Worm (Caenorhabditis elegans) whole organism, L3 larva: ENCODE measurements around the gene ril-1.

Experiments used
- ZK546.5 ChIP-seq: sonication (generic microtip); optimal IDR thresholded peaks from 2 replicates; lab custom pipeline; 2017; ENCODE audit warnings: missing biosample characterization, missing genetic modification characterization
- ama-1 ChIP-seq: fragments of 150-350 bp; optimal IDR thresholded peaks from 2 replicates; lab custom pipeline; 2018
- ceh-28 ChIP-seq: fragments of 150-350 bp; optimal IDR thresholded peaks from 2 replicates; lab custom pipeline; 2014; ENCODE audit warnings: missing biosample characterization, missing genetic modification reagents, missing genetic modification characterization
- elt-2 ChIP-seq: sonication (generic microtip); optimal IDR thresholded peaks from 2 replicates; lab custom pipeline; 2016; ENCODE audit warnings: missing genetic modification reagents, mild to moderate bottlenecking, missing genetic modification characterization, missing compliant biosample characterization
- fkh-10 ChIP-seq: sonication (generic microtip); optimal IDR thresholded peaks from 2 replicates; lab custom pipeline; 2017; ENCODE audit warnings: missing biosample characterization, missing genetic modification reagents, missing genetic modification characterization
- lin-39 ChIP-seq: fragments of 150-350 bp; optimal IDR thresholded peaks from 2 replicates; lab custom pipeline; 2018; ENCODE audit warnings: missing biosample characterization, missing genetic modification reagents, missing genetic modification characterization
- mml-1 ChIP-seq: fragments of 150-350 bp; sonication (generic microtip); optimal IDR thresholded peaks from 3 replicates; lab custom pipeline; 2014; ENCODE audit warnings: missing biosample characterization, missing genetic modification characterization
- nfya-1 ChIP-seq: sonication (generic microtip); optimal IDR thresholded peaks from 2 replicates; lab custom pipeline; 2017; ENCODE audit warnings: missing genetic modification characterization, mild to moderate bottlenecking, missing compliant biosample characterization, antibody characterized with exemption, moderate library complexity; ENCODE audit not compliant: insufficient read depth
- nhr-12 ChIP-seq: fragments of 150-350 bp; optimal IDR thresholded peaks from 2 replicates; lab custom pipeline; 2014; ENCODE audit warnings: missing biosample characterization, missing genetic modification characterization
- nhr-77 ChIP-seq: fragments of 150-350 bp; optimal IDR thresholded peaks from 2 replicates; lab custom pipeline; 2014; ENCODE audit warnings: missing biosample characterization, missing genetic modification characterization
- pha-4 ChIP-seq: fragments of 150-350 bp; optimal IDR thresholded peaks from 2 replicates; lab custom pipeline; 2014; ENCODE audit warnings: missing biosample characterization, missing genetic modification reagents, missing genetic modification characterization
- snpc-4 ChIP-seq: fragments of 150-350 bp; optimal IDR thresholded peaks from 2 replicates; lab custom pipeline; 2014; ENCODE audit warnings: missing biosample characterization, missing genetic modification characterization
- unc-39 ChIP-seq: sonication (generic microtip); optimal IDR thresholded peaks from 4 replicates; lab custom pipeline; 2017; ENCODE audit warnings: missing biosample characterization, missing genetic modification characterization
- ztf-11 ChIP-seq: fragments of 150-350 bp; optimal IDR thresholded peaks from 2 replicates; lab custom pipeline; 2014; ENCODE audit warnings: missing biosample characterization, missing genetic modification characterization

ce11 chrV:14500554-14500953, 23.4 kb downstream of the ril-1 start:
- no peak for TF ChIP-seq lin-39 (tag; lab: Kevin White, UChicago)
- TF ChIP-seq nfya-1, result no peak
- TF ChIP-seq snpc-4 (tag; lab: Kevin White, UChicago), result no peak
- no peak for TF ChIP-seq unc-39
- no peak for TF ChIP-seq elt-2
- no peak for TF ChIP-seq ceh-28 (tag; lab: Kevin White, UChicago)
- no peak for TF ChIP-seq fkh-10 (GFP tag; lab: Kevin White, UChicago)
- no peak for TF ChIP-seq nhr-77 (tag; lab: Kevin White, UChicago)
- no peak for TF ChIP-seq ZK546.5
- no peak for TF ChIP-seq pha-4 (tag; lab: Kevin White, UChicago)
- no peak for TF ChIP-seq ama-1 (lab: Kevin White, UChicago)
- TF ChIP-seq ztf-11 (tag; lab: Kevin White, UChicago), result no peak
- no peak for TF ChIP-seq nhr-12
- no peak for TF ChIP-seq mml-1 (tag; lab: Kevin White, UChicago)
